Fruit fly (Drosophila melanogaster) whole organism, prepupa: ENCODE data around the gene Arpc2.

Source experiments
- CG11294 ChIP-seq: fragments of 200-800 bp; sonication (Bioruptor generic); IDR thresholded peaks from 2 replicates; pipeline ENCODE4 v1.3.6; 2022; ENCODE audit warnings: missing biosample characterization, missing genetic modification characterization
- CG11762 ChIP-seq: fragments of 200-800 bp; sonication (Bioruptor generic); optimal IDR thresholded peaks from 3 replicates; lab custom pipeline; 2016; ENCODE audit warnings: missing biosample characterization, missing genetic modification characterization; ENCODE audit not compliant: insufficient read depth
- CG11902 ChIP-seq: fragments of 200-800 bp; sonication (Bioruptor generic); optimal IDR thresholded peaks from 3 replicates; lab custom pipeline; 2016; ENCODE audit warnings: missing biosample characterization, missing genetic modification characterization
- CG15336 ChIP-seq: fragments of 200-800 bp; sonication (Bioruptor generic); IDR thresholded peaks from 2 replicates; pipeline ENCODE4 v1.3.6; 2022; ENCODE audit warnings: missing biosample characterization, missing genetic modification characterization
- CG3032 ChIP-seq: fragments of 200-800 bp; optimal IDR thresholded peaks from 2 replicates; lab custom pipeline; 2019; ENCODE audit warnings: missing biosample characterization, mild to moderate bottlenecking, missing genetic modification characterization, moderate library complexity
- CG31627 ChIP-seq: fragments of 200-800 bp; sonication (Bioruptor generic); optimal IDR thresholded peaks from 3 replicates; lab custom pipeline; 2016; ENCODE audit warnings: missing biosample characterization, missing genetic modification characterization
- CG32006 ChIP-seq: fragments of 200-800 bp; sonication (Bioruptor generic); optimal IDR thresholded peaks from 3 replicates; lab custom pipeline; 2017; ENCODE audit warnings: missing biosample characterization, mild to moderate bottlenecking, missing genetic modification characterization
- CG34406 ChIP-seq: fragments of 200-800 bp; sonication (Bioruptor generic); optimal IDR thresholded peaks from 3 replicates; lab custom pipeline; 2016; ENCODE audit warnings: missing biosample characterization, missing genetic modification characterization
- CG6163 ChIP-seq: fragments of 200-800 bp; sonication (Bioruptor generic); IDR thresholded peaks from 3 replicates; pipeline ENCODE4 v1.3.6; 2022; ENCODE audit warnings: missing biosample characterization, missing genetic modification characterization
- CG6276 ChIP-seq: fragments of 200-800 bp; sonication (Bioruptor generic); optimal IDR thresholded peaks from 2 replicates; lab custom pipeline; 2017; ENCODE audit warnings: missing biosample characterization, mild to moderate bottlenecking, missing genetic modification characterization
- CG6792 ChIP-seq: fragments of 200-800 bp; sonication (Bioruptor generic); optimal IDR thresholded peaks from 3 replicates; lab custom pipeline; 2016; ENCODE audit warnings: missing biosample characterization, missing genetic modification characterization
- CG7368 ChIP-seq: fragments of 200-800 bp; sonication (Bioruptor generic); optimal IDR thresholded peaks from 3 replicates; lab custom pipeline; 2016; ENCODE audit warnings: missing biosample characterization, missing genetic modification characterization
- CG8319 ChIP-seq: fragments of 200-800 bp; sonication (Bioruptor generic); optimal IDR thresholded peaks from 3 replicates; lab custom pipeline; 2016; ENCODE audit warnings: missing biosample characterization, missing genetic modification characterization
- CG8632 ChIP-seq: fragments of 200-800 bp; sonication (Bioruptor generic); optimal IDR thresholded peaks from 3 replicates; lab custom pipeline; 2016; ENCODE audit warnings: missing biosample characterization, missing genetic modification characterization
- Eip75B ChIP-seq: fragments of 200-800 bp; sonication (Bioruptor generic); optimal IDR thresholded peaks from 3 replicates; lab custom pipeline; 2016; ENCODE audit warnings: missing biosample characterization, missing genetic modification characterization
- Eip78C ChIP-seq: fragments of 200-800 bp; sonication (Bioruptor generic); peaks from one replicate; lab custom pipeline; 2016; ENCODE audit warnings: missing biosample characterization, missing genetic modification characterization
- Eip93F ChIP-seq: fragments of 200-800 bp; sonication (Bioruptor generic); optimal IDR thresholded peaks from 2 replicates; lab custom pipeline; 2016; ENCODE audit warnings: missing biosample characterization, mild to moderate bottlenecking, missing genetic modification characterization
- Ets21C ChIP-seq: fragments of 200-800 bp; sonication (Bioruptor generic); optimal IDR thresholded peaks from 3 replicates; lab custom pipeline; 2016; ENCODE audit warnings: missing biosample characterization, missing genetic modification characterization
- Gug ChIP-seq: fragments of 200-800 bp; sonication (Bioruptor generic); IDR thresholded peaks from 2 replicates; pipeline ENCODE4 v1.3.6; 2022; ENCODE audit warnings: missing biosample characterization, missing genetic modification characterization
- Hr39 ChIP-seq: fragments of 200-800 bp; sonication (Bioruptor generic); optimal IDR thresholded peaks from 2 replicates; lab custom pipeline; 2016; ENCODE audit warnings: missing biosample characterization, missing genetic modification characterization
- Hr4 ChIP-seq: fragments of 200-800 bp; sonication (Bioruptor generic); optimal IDR thresholded peaks from 3 replicates; lab custom pipeline; 2016; ENCODE audit warnings: missing biosample characterization, missing genetic modification characterization
- Lpt ChIP-seq: fragments of 200-800 bp; sonication (Bioruptor generic); optimal IDR thresholded peaks from 3 replicates; lab custom pipeline; 2016; ENCODE audit warnings: missing biosample characterization, missing genetic modification characterization
- Met ChIP-seq: fragments of 200-800 bp; sonication (Bioruptor generic); optimal IDR thresholded peaks from 3 replicates; lab custom pipeline; 2016; ENCODE audit warnings: missing biosample characterization, missing genetic modification characterization
- OdsH ChIP-seq: fragments of 200-800 bp; sonication (Bioruptor generic); optimal IDR thresholded peaks from 3 replicates; lab custom pipeline; 2016; ENCODE audit warnings: missing biosample characterization, missing genetic modification characterization
- Sox102F ChIP-seq: fragments of 200-800 bp; sonication (Bioruptor generic); optimal IDR thresholded peaks from 2 replicates; lab custom pipeline; 2016; ENCODE audit warnings: missing biosample characterization, mild to moderate bottlenecking, missing genetic modification characterization
- Sox14 ChIP-seq: fragments of 200-800 bp; sonication (Bioruptor generic); optimal IDR thresholded peaks from 3 replicates; lab custom pipeline; 2016; ENCODE audit warnings: missing biosample characterization, missing genetic modification characterization
- Sox15 ChIP-seq: fragments of 200-800 bp; sonication (Bioruptor generic); optimal IDR thresholded peaks from 3 replicates; lab custom pipeline; 2016; ENCODE audit warnings: missing biosample characterization, missing genetic modification characterization
- achi ChIP-seq: fragments of 200-800 bp; sonication (Bioruptor generic); optimal IDR thresholded peaks from 3 replicates; lab custom pipeline; 2016; ENCODE audit warnings: missing biosample characterization, missing genetic modification characterization
- cyc ChIP-seq: fragments of 200-800 bp; sonication (Bioruptor generic); optimal IDR thresholded peaks from 3 replicates; lab custom pipeline; 2016; ENCODE audit warnings: missing biosample characterization, missing genetic modification characterization
- dsx ChIP-seq: fragments of 200-800 bp; optimal IDR thresholded peaks from 3 replicates; lab custom pipeline; 2019; ENCODE audit warnings: missing biosample characterization, mild to moderate bottlenecking, missing genetic modification characterization, moderate library complexity; ENCODE audit not compliant: poor library complexity, severe bottlenecking
- eg ChIP-seq: fragments of 200-800 bp; sonication (Bioruptor generic); IDR thresholded peaks from 3 replicates; pipeline ENCODE4 v1.3.6; 2022; ENCODE audit warnings: missing biosample characterization, missing genetic modification characterization
- esn ChIP-seq: fragments of 200-800 bp; sonication (Bioruptor generic); optimal IDR thresholded peaks from 2 replicates; lab custom pipeline; 2016; ENCODE audit warnings: missing biosample characterization, mild to moderate bottlenecking, missing genetic modification characterization, moderate library complexity
- fd59A ChIP-seq: fragments of 200-800 bp; sonication (Bioruptor generic); optimal IDR thresholded peaks from 2 replicates; lab custom pipeline; 2017; ENCODE audit warnings: missing biosample characterization, mild to moderate bottlenecking, missing genetic modification characterization, missing genetic modification reagents
- lz ChIP-seq: fragments of 200-800 bp; sonication (Bioruptor generic); optimal IDR thresholded peaks from 3 replicates; lab custom pipeline; 2016; ENCODE audit warnings: missing biosample characterization, missing genetic modification characterization
- pdm3 ChIP-seq: fragments of 200-800 bp; sonication (Bioruptor generic); optimal IDR thresholded peaks from 3 replicates; lab custom pipeline; 2016; ENCODE audit warnings: missing biosample characterization, missing genetic modification characterization
- ss ChIP-seq, 2 experiments: fragments of 200-800 bp; sonication (Bioruptor generic); optimal IDR thresholded peaks; 2 replicates in 1 of 2; 3 replicates in 1 of 2; lab custom pipeline; 2017 to 2018; ENCODE audit warnings: mild to moderate bottlenecking in 2 of 2, missing biosample characterization in 2 of 2, missing genetic modification characterization in 2 of 2, moderate library complexity in 1 of 2
- vri ChIP-seq: fragments of 200-800 bp; sonication (Bioruptor generic); optimal IDR thresholded peaks from 3 replicates; lab custom pipeline; 2016; ENCODE audit warnings: missing biosample characterization, mild to moderate bottlenecking, missing genetic modification characterization

The Arpc2 gene

DNA sequence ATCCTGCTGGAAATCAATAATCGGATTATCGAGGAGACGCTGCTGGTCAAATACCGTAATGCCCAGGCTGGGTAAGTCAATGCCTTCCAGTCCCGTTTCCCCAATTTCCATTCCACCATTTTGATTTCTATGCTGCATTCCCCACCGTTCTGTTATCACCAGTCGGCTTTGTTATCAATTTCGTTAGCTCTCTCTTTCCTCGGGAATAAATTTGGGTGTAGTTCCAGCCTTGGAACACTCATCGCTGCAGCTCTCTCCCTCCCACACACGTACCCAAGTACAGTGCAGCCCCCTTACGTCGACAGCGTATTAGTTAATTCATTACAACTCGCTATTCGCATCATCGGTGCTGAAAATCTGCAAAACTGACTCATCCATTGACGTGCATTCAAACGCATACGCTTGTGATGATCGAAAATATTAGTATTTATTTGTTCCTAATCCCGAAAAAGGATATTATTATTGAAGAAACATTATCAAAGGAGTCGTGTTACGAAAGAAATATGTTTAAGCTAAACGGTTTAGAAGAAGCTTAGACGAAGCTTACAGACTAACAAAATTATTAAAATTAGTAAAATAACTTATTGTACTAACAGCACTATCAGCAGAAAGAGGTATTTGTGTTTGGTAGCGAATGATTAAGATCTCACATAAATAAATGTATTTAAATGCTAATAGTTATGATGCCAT lies 885 bp downstream of the Arpc2 start:
- TF ChIP-seq cyc (no peak), vri (GFP tag; lab: Kevin White, UChicago) (peak; percentile 60), Lpt (GFP tag; lab: Kevin White, UChicago) (no peak), CG6163 (GFP tag; lab: Robert Waterston, UW) (no peak), CG15336 (peak; percentile 26; the same call in 1 of the 2 replicates), Met (GFP tag; lab: Kevin White, UChicago) (peak; percentile 34), lz (GFP tag; lab: Kevin White, UChicago) (peak; percentile 3), Eip78C (GFP tag; lab: Kevin White, UChicago) (peak; percentile 74), eg (GFP tag; lab: Robert Waterston, UW) (peak; percentile 19; the same call in 2 of the 3 replicates), CG31627 (peak; percentile 33), pdm3 (GFP tag; lab: Kevin White, UChicago) (peak; percentile 5), esn (GFP tag; lab: Kevin White, UChicago) (peak; percentile 41), Ets21C (GFP tag; lab: Kevin White, UChicago) (no peak), Eip93F (peak; percentile 24)

DNA sequence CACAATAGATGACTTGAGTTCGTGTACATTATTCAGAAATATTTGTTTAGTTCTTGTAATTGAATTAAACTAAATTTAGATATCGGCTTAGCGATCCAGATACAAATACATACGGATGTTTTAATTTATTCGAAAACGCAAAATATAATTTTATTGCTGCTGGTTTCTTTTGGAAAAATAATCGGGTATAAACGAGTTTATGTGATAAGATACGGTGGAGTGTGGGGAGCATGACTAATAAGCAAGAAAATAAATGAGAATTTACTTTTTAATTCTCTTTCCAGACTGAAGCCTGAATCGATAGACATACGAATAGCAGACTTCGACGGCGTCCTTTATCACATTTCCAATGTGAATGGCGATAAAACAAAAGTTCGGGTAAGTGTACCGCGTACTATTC lies 3.2 kb downstream of the Arpc2 start:
- TF ChIP-seq fd59A (GFP tag; lab: Kevin White, UChicago) (no peak), ss (GFP tag; optimal IDR thresholded peaks at IDR 0.05; lab: Kevin White, UChicago) (no peak), Hr39 (GFP tag; lab: Kevin White, UChicago) (no peak), CG3032 (tag; lab: Kevin White, UChicago) (no peak)

DNA sequence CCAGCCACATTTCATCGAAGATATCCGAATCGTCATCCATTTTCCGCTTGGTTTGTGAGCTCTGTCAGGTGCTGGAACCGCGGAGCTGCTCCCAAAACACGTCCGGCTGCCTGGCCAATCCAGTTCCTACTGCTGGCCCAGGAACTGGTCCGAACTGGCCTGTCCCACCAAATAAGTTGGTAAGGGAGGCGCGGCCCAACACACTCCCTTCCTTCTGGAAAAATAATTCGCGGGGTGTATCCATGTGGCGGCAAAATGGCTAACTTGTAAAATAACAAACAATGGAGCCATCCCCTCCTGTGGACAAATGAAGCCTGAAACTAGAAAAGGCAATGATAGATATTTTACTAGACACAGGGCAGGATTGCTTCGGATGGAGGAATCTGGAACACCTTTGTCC lies 7.7 kb downstream of the Arpc2 start, which contains the start of gene CG15130:
Gene CG15130, minus strand, starts transcription at position 101 of the 400 bp plus-strand sequence.
- no peak for TF ChIP-seq Eip75B (GFP tag; lab: Kevin White, UChicago)
- TF ChIP-seq CG6276 (GFP tag; lab: Kevin White, UChicago) = no peak

DNA sequence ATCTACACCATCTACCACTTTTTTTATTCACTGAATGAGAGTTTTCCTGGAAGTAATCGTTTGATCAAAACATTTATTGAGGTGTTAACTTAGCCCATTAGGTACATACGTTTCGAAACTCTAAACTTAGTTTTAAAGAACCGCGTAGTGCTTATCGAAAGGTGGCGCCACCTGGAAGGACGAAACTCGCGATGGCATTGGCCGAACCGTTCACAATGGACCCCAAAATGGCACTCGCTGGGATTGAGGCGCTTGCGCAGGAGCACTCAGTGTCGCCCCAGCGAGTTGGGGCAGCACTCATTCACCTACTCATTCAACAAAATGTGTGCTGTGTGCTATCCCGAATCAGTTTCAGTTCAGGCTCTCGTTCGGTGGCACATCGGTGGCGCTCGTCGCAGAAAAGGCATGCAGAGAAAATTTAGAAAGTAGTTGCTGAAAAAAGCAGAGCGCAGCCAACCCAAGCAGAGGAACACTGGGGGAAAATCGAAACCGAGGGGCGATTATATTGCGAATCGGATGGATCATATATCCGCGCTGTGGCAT lies 9.1 kb downstream of the Arpc2 start, which contains the start of gene CG31688:
Gene CG31688, plus strand, starts transcription at position 346 of the 543 bp plus-strand sequence.
- TF ChIP-seq CG11902 (GFP tag; lab: Kevin White, UChicago) (no peak), CG34406 (no peak), Eip78C (GFP tag; lab: Kevin White, UChicago) (peak; percentile 9), OdsH (GFP tag; lab: Kevin White, UChicago) (no peak)

DNA sequence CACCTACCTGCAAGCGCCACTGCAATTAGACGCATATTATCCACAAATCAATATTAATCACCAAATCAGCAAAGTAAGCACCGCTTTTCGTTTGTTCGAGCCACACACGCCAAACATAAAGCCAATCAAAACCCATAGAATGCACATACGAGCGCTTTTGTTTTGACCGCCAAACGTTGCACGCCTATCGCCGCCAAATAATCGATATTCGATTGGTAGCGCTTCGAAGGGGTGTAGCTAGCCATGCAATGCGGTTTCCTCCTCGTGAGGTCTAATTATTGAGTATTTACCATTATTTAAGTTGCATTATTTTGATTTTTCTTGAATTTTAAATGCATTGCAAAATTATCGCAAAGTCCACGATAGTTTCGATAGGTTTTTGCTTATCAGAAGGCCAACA lies 10.5 kb downstream of the Arpc2 start:
- TF ChIP-seq CG6163 (GFP tag; lab: Robert Waterston, UW) = 0 out of 3 replicates have a peak, but pooled peaks have one; percentile 22
- peak in 1 of 2 experiments; percentile 11 for TF ChIP-seq ss (GFP tag; optimal IDR thresholded peaks at IDR 0.05; lab: Kevin White, UChicago)
- no peak for TF ChIP-seq CG8632 (GFP tag; lab: Kevin White, UChicago)

DNA sequence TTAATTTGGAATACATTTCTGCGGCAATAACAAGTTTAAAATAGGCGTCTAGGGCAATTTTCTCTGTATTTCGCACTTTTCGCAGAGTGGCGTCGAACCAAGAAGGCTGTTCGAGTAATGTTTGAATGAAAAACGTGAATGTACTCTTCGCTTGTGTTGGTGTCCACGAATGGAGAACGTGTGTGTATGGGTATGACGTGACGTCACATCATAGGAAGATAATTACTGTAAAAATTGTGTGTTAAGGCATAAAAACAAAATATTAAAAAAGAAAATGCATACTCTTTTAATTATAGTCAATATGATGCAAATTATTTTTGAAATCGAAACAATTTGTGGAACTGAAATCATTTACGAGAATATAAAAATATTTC lies 11.5 kb downstream of the Arpc2 start:
- no peak for TF ChIP-seq Sox14 (GFP tag; lab: Kevin White, UChicago)
- no peak for TF ChIP-seq Eip78C (GFP tag; lab: Kevin White, UChicago)

DNA sequence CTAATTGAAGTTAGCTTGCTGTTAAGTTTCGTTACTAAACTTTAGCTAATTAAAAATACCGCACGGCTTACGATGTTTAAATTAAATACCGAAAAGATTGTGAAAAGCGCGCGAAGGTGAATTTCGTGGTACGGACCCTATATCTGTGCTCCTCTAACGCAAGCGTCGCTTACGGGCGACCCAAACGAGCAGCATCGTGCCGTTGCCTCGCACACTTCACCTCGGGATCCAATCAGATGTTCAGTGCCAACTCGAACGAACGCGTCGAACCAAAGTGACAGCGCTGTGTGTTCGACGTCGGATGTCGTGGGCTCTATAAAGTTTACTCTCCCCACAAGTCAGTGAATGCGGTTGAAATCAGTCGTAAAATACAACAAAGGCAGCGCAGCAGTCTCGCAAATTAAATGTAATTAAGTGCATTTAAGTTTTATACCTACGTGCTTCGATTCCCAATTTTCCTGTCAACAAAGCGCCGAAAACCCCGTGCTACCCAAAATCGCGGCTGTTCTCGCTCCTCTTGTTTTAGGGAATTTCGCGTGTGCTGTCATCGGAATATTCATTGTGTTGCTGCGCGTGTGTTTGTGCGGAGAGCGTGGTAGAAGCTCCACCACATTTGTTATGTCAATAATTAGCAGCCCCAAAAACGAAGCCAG lies 12.0 kb downstream of the Arpc2 start:
- peak; percentile 53 for TF ChIP-seq Sox102F (GFP tag; lab: Kevin White, UChicago)
- TF ChIP-seq CG6792 (GFP tag; lab: Kevin White, UChicago) = no peak
- TF ChIP-seq CG7368 (GFP tag; lab: Kevin White, UChicago) = no peak
- TF ChIP-seq CG8319 (GFP tag; lab: Kevin White, UChicago) = no peak
- peak; percentile 25 for TF ChIP-seq dsx (GFP tag; lab: Kevin White, UChicago)
- TF ChIP-seq Gug (GFP tag; lab: Robert Waterston, UW) = no peak
- no peak for TF ChIP-seq CG11294
- TF ChIP-seq achi (GFP tag; lab: Kevin White, UChicago) = peak; percentile 84
- peak; percentile 12 for TF ChIP-seq Met (GFP tag; lab: Kevin White, UChicago)
- peak; percentile 5 for TF ChIP-seq Hr4 (GFP tag; lab: Kevin White, UChicago)
- TF ChIP-seq CG31627 = no peak
- peak; percentile 82 for TF ChIP-seq Eip78C (GFP tag; lab: Kevin White, UChicago)
- no peak for TF ChIP-seq lz (GFP tag; lab: Kevin White, UChicago)
- TF ChIP-seq CG32006 = no peak
- TF ChIP-seq Sox15 (GFP tag; lab: Kevin White, UChicago) = no peak
- no peak for TF ChIP-seq CG11762 (GFP tag; lab: Kevin White, UChicago)
- TF ChIP-seq pdm3 (GFP tag; lab: Kevin White, UChicago) = no peak
- TF ChIP-seq Sox14 (GFP tag; lab: Kevin White, UChicago) = peak; percentile 51
